Fruit fly (Drosophila melanogaster): ENCODE measurements around the gene CG12766.

The CG12766 gene

DNA sequence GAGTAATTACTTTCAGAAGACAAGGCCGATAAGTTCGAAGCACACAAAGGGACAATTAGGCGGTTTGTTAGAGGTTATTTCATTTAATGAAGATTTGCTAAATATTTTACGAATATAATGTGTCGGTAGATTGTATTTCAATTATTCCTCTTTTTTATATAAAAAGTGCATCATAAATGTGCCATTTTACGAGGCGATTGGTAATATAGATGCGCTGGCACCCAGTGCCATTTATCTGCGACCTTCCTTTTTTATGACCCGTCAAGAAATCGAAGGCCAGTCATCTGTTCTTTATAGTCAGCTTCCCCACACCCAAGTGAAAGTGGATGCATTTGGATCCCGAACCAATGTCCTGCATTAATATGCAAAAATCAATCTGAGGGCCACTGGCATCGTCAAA is 12.5 kb downstream of the CG12766 start:
- TF ChIP-seq CG17801 (GFP tag; optimal IDR thresholded peaks at IDR 0.05; ENCODE audit: partially characterized antibody) = no peak

- no peak for TF ChIP-seq CG17801 (GFP tag; optimal IDR thresholded peaks at IDR 0.05; ENCODE audit: partially characterized antibody)
Observed at dm6 chr3L:3926191-3926765, 13.6 kb downstream of the CG12766 start.

- TF ChIP-seq CG17801 (GFP tag; optimal IDR thresholded peaks at IDR 0.05; ENCODE audit: partially characterized antibody) = no peak
Observed at dm6 chr3L:3925487-3925886, 14.4 kb downstream of the CG12766 start.

dm6 chr3L:3923631-3924274 is 16.2 kb downstream of the CG12766 start:
- TF ChIP-seq CG17801 (GFP tag; optimal IDR thresholded peaks at IDR 0.05; ENCODE audit: partially characterized antibody) = no peak

DNA sequence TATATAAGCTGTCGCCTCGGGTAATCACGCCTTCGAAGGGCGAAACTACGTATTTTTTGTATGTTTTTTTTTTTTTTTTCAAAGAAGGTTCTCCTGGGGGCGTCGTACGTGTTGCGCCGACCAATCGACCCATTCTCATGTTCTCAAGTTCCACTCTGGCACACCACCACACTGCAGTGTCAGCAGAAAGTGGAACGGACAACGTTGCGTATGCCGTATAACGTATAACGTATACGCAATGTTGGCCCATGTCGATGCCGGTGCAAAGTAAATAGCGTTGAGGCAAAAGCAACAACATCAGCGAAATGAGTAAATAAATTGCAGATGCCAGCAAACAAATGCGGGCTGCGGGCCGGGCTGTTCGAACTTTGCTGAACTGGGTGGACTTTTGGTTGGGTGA is 27.8 kb downstream of the CG12766 start:
- no peak for TF ChIP-seq CG17801 (GFP tag; optimal IDR thresholded peaks at IDR 0.05; ENCODE audit: partially characterized antibody)

dm6 chr3L:3909831-3910230 is 30.1 kb downstream of the CG12766 start, which contains the start of gene mge:
TSS of gene mge (minus strand) at chr3L:3909931.
- no peak for TF ChIP-seq CG17801 (GFP tag; optimal IDR thresholded peaks at IDR 0.05; ENCODE audit: partially characterized antibody)

- no peak for TF ChIP-seq CG17801 (GFP tag; optimal IDR thresholded peaks at IDR 0.05; ENCODE audit: partially characterized antibody)
Observed at dm6 chr3L:3908838-3909810, 30.8 kb downstream of the CG12766 start.

DNA sequence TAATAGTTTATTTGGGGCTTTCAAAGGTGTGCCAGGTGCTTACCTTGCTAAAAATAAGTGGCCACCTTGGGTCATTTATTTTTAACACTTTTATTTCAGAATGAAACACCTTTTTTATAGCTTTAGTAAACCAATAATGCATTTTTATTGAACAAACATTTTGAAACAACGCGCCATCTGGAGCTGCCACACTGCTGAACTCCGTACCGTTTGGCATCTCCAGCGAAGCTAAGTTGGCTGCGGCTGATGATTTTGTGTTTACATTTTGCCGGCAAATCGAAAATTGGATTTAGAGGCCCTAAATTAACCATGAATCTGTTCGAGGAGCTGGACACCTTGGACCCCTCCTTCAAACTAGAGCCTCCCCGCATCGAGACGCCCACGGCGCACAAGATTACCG is 34.8 kb downstream of the CG12766 start, which contains the start of gene ida:
ida (plus strand) TSS at position 234 of the 400 bp plus-strand sequence.
- TF ChIP-seq CG17801 (GFP tag; optimal IDR thresholded peaks at IDR 0.05; ENCODE audit: partially characterized antibody) = peak; percentile 52

DNA sequence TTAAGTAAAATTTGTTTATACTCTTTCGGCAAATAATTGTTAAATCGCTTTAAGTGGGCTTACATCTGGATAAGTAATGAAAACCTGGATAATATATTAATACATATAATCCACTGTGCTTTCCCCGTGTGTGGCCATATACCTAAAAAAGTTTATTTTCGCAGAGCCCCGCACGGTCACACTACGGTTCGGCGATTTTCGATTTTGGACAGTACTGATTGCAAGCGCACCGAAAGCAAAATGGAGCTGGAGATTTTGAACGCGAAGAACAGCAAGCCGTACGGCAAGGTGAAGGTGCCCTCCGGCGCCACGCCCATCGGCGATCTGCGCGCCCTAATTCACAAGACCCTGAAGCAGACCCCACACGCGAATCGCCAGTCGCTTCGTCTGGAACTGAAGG is 36.6 kb downstream of the CG12766 start, which contains the start of gene Sc2:
Sc2 (plus strand) TSS at position 192 of the 400 bp plus-strand sequence.
- no peak for TF ChIP-seq CG17801 (GFP tag; optimal IDR thresholded peaks at IDR 0.05; ENCODE audit: partially characterized antibody)

- TF ChIP-seq CG17801 (GFP tag; optimal IDR thresholded peaks at IDR 0.05; ENCODE audit: partially characterized antibody) = peak; percentile 44
Observed at dm6 chr3L:3902491-3903198, 37.3 kb downstream of the CG12766 start, which contains the start of gene Ubi-p63E. TSS of gene Ubi-p63E (minus strand) at chr3L:3903184.

DNA sequence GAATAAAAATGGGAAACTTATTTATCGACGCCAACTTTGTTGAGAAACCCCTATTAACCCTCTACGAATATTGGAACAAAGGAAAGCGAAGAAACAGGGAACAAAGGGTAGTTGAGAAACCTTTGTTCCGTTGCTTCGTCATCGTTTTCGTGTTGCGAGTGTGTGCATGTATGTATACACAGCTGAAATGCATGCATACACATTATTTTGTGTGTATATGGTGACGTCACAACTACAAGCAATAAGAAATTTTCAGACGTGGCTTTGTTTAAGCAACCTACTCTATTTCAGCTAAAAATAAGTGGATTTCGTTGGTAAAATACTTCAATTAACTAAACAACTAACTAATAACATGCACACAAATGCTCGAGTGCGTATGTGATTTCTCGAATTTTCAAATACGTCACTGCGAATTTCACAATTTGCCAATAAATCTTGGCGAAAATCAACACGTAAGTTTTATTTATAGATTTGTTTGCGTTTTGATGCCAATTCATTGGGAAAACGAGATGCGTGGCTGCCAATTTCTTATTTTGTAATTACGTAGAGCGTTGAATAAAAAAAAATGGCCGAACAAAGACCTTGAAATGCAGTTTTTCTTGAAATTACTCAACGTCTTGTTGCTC is 37.9 kb downstream of the CG12766 start:
- peak; percentile 56 for TF ChIP-seq CG17801 (GFP tag; optimal IDR thresholded peaks at IDR 0.05; ENCODE audit: partially characterized antibody)

- TF ChIP-seq CG17801 (GFP tag; optimal IDR thresholded peaks at IDR 0.05; ENCODE audit: partially characterized antibody) = no peak
Observed at dm6 chr3L:3898978-3899377, 40.9 kb downstream of the CG12766 start, which contains the start of gene Ccz1. TSS of gene Ccz1 (minus strand) at chr3L:3899156.

- no peak for TF ChIP-seq CG17801 (GFP tag; optimal IDR thresholded peaks at IDR 0.05; ENCODE audit: partially characterized antibody)
Observed at dm6 chr3L:3896553-3897034, 43.3 kb downstream of the CG12766 start, which contains the start of the genes Gr63a and Lamtor4. TSS of gene Gr63a (minus strand) at chr3L:3896603. TSS of gene Lamtor4 (plus strand) at chr3L:3896900.

- TF ChIP-seq CG17801 (GFP tag; optimal IDR thresholded peaks at IDR 0.05; ENCODE audit: partially characterized antibody) = no peak
Observed at dm6 chr3L:3894413-3894812, 45.5 kb downstream of the CG12766 start.

Data from ovary, adult (tissue).